Fruit fly (Drosophila melanogaster) whole organism, embryonic: ENCODE data around the gene Rpp20.

Experiments
- C15 ChIP-seq: fragments of 200-800 bp; sonication (Bioruptor generic); IDR thresholded peaks from 3 replicates; pipeline ENCODE4 v1.3.6; 2022; ENCODE audit warnings: missing biosample characterization, missing genetic modification characterization
- CG10147 ChIP-seq: fragments of 200-800 bp; sonication (Bioruptor generic); optimal IDR thresholded peaks from 2 replicates; lab custom pipeline; 2019; ENCODE audit warnings: missing biosample characterization, mild to moderate bottlenecking, missing genetic modification characterization, moderate library complexity
- CG1024 ChIP-seq: fragments of 200-800 bp; sonication (Bioruptor generic); IDR thresholded peaks from 2 replicates; pipeline ENCODE4 v1.3.6; 2022; ENCODE audit warnings: missing biosample characterization, missing genetic modification characterization
- CG10366 ChIP-seq: fragments of 200-800 bp; sonication (Bioruptor generic); IDR thresholded peaks from 2 replicates; pipeline ENCODE4 v1.3.6; 2022; ENCODE audit warnings: missing biosample characterization, missing genetic modification characterization
- CG11696 ChIP-seq: fragments of 200-800 bp; sonication (Bioruptor generic); IDR thresholded peaks from 2 replicates; pipeline ENCODE4 v1.3.6; 2022; ENCODE audit warnings: missing biosample characterization, missing genetic modification characterization
- CG13287 ChIP-seq: fragments of 200-800 bp; sonication (Bioruptor generic); IDR thresholded peaks from 2 replicates; pipeline ENCODE4 v1.3.6; 2022; ENCODE audit warnings: missing biosample characterization, missing genetic modification characterization; ENCODE audit not compliant: partially characterized antibody
- CG1603 ChIP-seq: fragments of 200-800 bp; sonication (Bioruptor generic); optimal IDR thresholded peaks from 2 replicates; lab custom pipeline; 2019; ENCODE audit warnings: missing biosample characterization, mild to moderate bottlenecking, missing genetic modification characterization, moderate library complexity
- CG2678 ChIP-seq: fragments of 200-800 bp; sonication (Bioruptor generic); optimal IDR thresholded peaks from 3 replicates; lab custom pipeline; 2019; ENCODE audit warnings: missing biosample characterization, mild to moderate bottlenecking, missing genetic modification characterization, moderate library complexity
- CG30403 ChIP-seq: fragments of 200-800 bp; sonication (Bioruptor generic); optimal IDR thresholded peaks from 3 replicates; lab custom pipeline; 2016; ENCODE audit warnings: missing biosample characterization, missing genetic modification characterization
- CG3065 ChIP-seq: fragments of 200-800 bp; sonication (Bioruptor generic); optimal IDR thresholded peaks from 2 replicates; lab custom pipeline; 2016; ENCODE audit warnings: missing biosample characterization, missing genetic modification characterization
- CG7987 ChIP-seq: fragments of 200-800 bp; sonication (Bioruptor generic); optimal IDR thresholded peaks from 2 replicates; lab custom pipeline; 2018; ENCODE audit warnings: missing biosample characterization, mild to moderate bottlenecking, missing genetic modification characterization, moderate library complexity
- CG9797 ChIP-seq: fragments of 200-800 bp; sonication (Bioruptor generic); optimal IDR thresholded peaks from 3 replicates; lab custom pipeline; 2018; ENCODE audit warnings: missing biosample characterization, mild to moderate bottlenecking, missing genetic modification characterization
- CTCF ChIP-seq: fragments of 200-800 bp; sonication (Bioruptor generic); optimal IDR thresholded peaks from 2 replicates; lab custom pipeline; 2017; ENCODE audit warnings: missing biosample characterization, mild to moderate bottlenecking, missing genetic modification characterization, moderate library complexity
- D19A ChIP-seq: fragments of 200-800 bp; optimal IDR thresholded peaks from 3 replicates; lab custom pipeline; 2019; ENCODE audit warnings: missing biosample characterization, mild to moderate bottlenecking, missing genetic modification characterization, moderate library complexity
- Dref ChIP-seq: fragments of 200-800 bp; sonication (Bioruptor generic); IDR thresholded peaks from 2 replicates; pipeline ENCODE4 v1.3.6; 2022; ENCODE audit warnings: missing biosample characterization, missing genetic modification characterization
- ERR ChIP-seq: fragments of 200-800 bp; sonication (Bioruptor generic); optimal IDR thresholded peaks from 2 replicates; lab custom pipeline; 2016; ENCODE audit warnings: missing biosample characterization, missing genetic modification characterization
- Elba2 ChIP-seq: fragments of 200-800 bp; sonication (Bioruptor generic); optimal IDR thresholded peaks from 3 replicates; lab custom pipeline; 2016; ENCODE audit warnings: missing biosample characterization, missing genetic modification characterization
- Lhr ChIP-seq: fragments of 200-800 bp; sonication (Bioruptor generic); optimal IDR thresholded peaks from 3 replicates; lab custom pipeline; 2017; ENCODE audit warnings: mild to moderate bottlenecking, missing biosample characterization, missing genetic modification reagents, missing genetic modification characterization
- MBD-R2 ChIP-seq: fragments of 200-800 bp; sonication (Bioruptor generic); IDR thresholded peaks from 2 replicates; pipeline ENCODE4 v1.3.6; 2022; ENCODE audit warnings: missing biosample characterization, missing genetic modification characterization
- Opbp ChIP-seq: fragments of 200-800 bp; sonication (Bioruptor generic); IDR thresholded peaks from 3 replicates; pipeline ENCODE4 v1.3.6; 2022; ENCODE audit warnings: missing biosample characterization, missing genetic modification characterization; ENCODE audit not compliant: partially characterized antibody
- Scr ChIP-seq: fragments of 200-800 bp; sonication (Bioruptor generic); IDR thresholded peaks from 2 replicates; pipeline ENCODE4 v1.3.6; 2022; ENCODE audit warnings: missing biosample characterization, missing genetic modification characterization; ENCODE audit not compliant: partially characterized antibody
- Six4 ChIP-seq: fragments of 200-800 bp; sonication (Bioruptor generic); optimal IDR thresholded peaks from 2 replicates; lab custom pipeline; 2016; ENCODE audit warnings: missing biosample characterization, missing genetic modification characterization
- ara ChIP-seq: fragments of 200-800 bp; sonication (Bioruptor generic); IDR thresholded peaks from 2 replicates; pipeline ENCODE4 v1.3.6; 2022; ENCODE audit warnings: missing biosample characterization, missing genetic modification characterization
- bowl ChIP-seq: fragments of 200-800 bp; sonication (Bioruptor generic); IDR thresholded peaks from 2 replicates; pipeline ENCODE4 v1.3.6; 2022; ENCODE audit warnings: missing biosample characterization, missing genetic modification characterization
- bsh ChIP-seq, 2 experiments: fragments of 200-800 bp; sonication (Bioruptor generic); optimal IDR thresholded peaks; 2 replicates each; lab custom pipeline; 2017 to 2018; ENCODE audit warnings: mild to moderate bottlenecking in 2 of 2, missing biosample characterization in 2 of 2, missing genetic modification characterization in 2 of 2, moderate library complexity in 1 of 2
- chif ChIP-seq, 2 experiments: fragments of 200-800 bp; sonication (Bioruptor generic); optimal IDR thresholded peaks; 3 replicates each; lab custom pipeline; 2016; ENCODE audit warnings: missing biosample characterization in 2 of 2, missing genetic modification characterization in 2 of 2
- dan ChIP-seq: fragments of 200-800 bp; sonication (Bioruptor generic); IDR thresholded peaks from 2 replicates; pipeline ENCODE4 v1.3.6; 2022; ENCODE audit warnings: missing biosample characterization, missing genetic modification characterization
- danr ChIP-seq: fragments of 200-800 bp; sonication (Bioruptor generic); IDR thresholded peaks from 2 replicates; pipeline ENCODE4 v1.3.6; 2022; ENCODE audit warnings: missing biosample characterization, missing genetic modification characterization
- dmrt99B ChIP-seq: fragments of 200-800 bp; sonication (Bioruptor generic); optimal IDR thresholded peaks from 2 replicates; lab custom pipeline; 2018; ENCODE audit warnings: missing biosample characterization, mild to moderate bottlenecking, missing genetic modification characterization, moderate library complexity
- gce ChIP-seq: fragments of 200-800 bp; sonication (Bioruptor generic); IDR thresholded peaks from 3 replicates; pipeline ENCODE4 v1.3.6; 2022; ENCODE audit warnings: missing biosample characterization, missing genetic modification characterization
- gem ChIP-seq: fragments of 200-800 bp; sonication (Bioruptor generic); optimal IDR thresholded peaks from 2 replicates; lab custom pipeline; 2019; ENCODE audit warnings: missing biosample characterization, mild to moderate bottlenecking, missing genetic modification characterization, moderate library complexity
- gfzf ChIP-seq: fragments of 200-800 bp; sonication (Bioruptor generic); optimal IDR thresholded peaks from 2 replicates; lab custom pipeline; 2016; ENCODE audit warnings: missing biosample characterization, mild to moderate bottlenecking, missing genetic modification characterization, moderate library complexity
- lab ChIP-seq: fragments of 200-800 bp; sonication (Bioruptor generic); optimal IDR thresholded peaks from 3 replicates; lab custom pipeline; 2017; ENCODE audit warnings: missing biosample characterization, missing genetic modification characterization, mild to moderate bottlenecking, moderate library complexity, missing genetic modification reagents
- lmd ChIP-seq: fragments of 200-800 bp; sonication (Bioruptor generic); IDR thresholded peaks from 2 replicates; pipeline ENCODE4 v1.3.6; 2022; ENCODE audit warnings: missing biosample characterization, missing genetic modification characterization
- maf-S ChIP-seq: fragments of 200-800 bp; sonication (Bioruptor generic); optimal IDR thresholded peaks from 2 replicates; lab custom pipeline; 2016; ENCODE audit warnings: missing biosample characterization, missing genetic modification characterization
- oc ChIP-seq: fragments of 200-800 bp; sonication (Bioruptor generic); optimal IDR thresholded peaks from 2 replicates; lab custom pipeline; 2018; ENCODE audit warnings: missing biosample characterization, mild to moderate bottlenecking, missing genetic modification characterization, moderate library complexity
- odd ChIP-seq: fragments of 200-800 bp; sonication (Bioruptor generic); optimal IDR thresholded peaks from 2 replicates; lab custom pipeline; 2017; ENCODE audit warnings: missing biosample characterization, mild to moderate bottlenecking, missing genetic modification characterization
- org-1 ChIP-seq: fragments of 200-800 bp; sonication (Bioruptor generic); optimal IDR thresholded peaks from 2 replicates; lab custom pipeline; 2017; ENCODE audit warnings: missing biosample characterization, missing genetic modification characterization
- otp ChIP-seq: fragments of 200-800 bp; sonication (Bioruptor generic); IDR thresholded peaks from 3 replicates; pipeline ENCODE4, ENCODE4 v1.3.6; 2022; ENCODE audit warnings: missing biosample characterization, missing genetic modification characterization
- prd ChIP-seq, 3 experiments: fragments of >200 bp in 2 of 3; fragments of 200-800 bp in 1 of 3; sonication (Bioruptor generic) in 1 of 3; optimal IDR thresholded peaks in 2 of 3; IDR thresholded peaks in 1 of 3; 2 replicates in 2 of 3; 3 replicates in 1 of 3; pipeline versions ENCODE4 v1.3.6 to Lab custom; 2017 to 2022; ENCODE audit warnings: missing biosample characterization in 1 of 3, missing genetic modification characterization in 1 of 3
- pros ChIP-seq: fragments of 200-800 bp; sonication (Bioruptor generic); optimal IDR thresholded peaks from 3 replicates; lab custom pipeline; 2019; ENCODE audit warnings: missing biosample characterization, mild to moderate bottlenecking, missing genetic modification characterization, moderate library complexity
- pzg ChIP-seq: fragments of 200-800 bp; sonication (Bioruptor generic); optimal IDR thresholded peaks from 3 replicates; lab custom pipeline; 2018; ENCODE audit warnings: missing biosample characterization, mild to moderate bottlenecking, missing genetic modification characterization, moderate library complexity
- sc ChIP-seq, 3 experiments: fragments of >200 bp in 2 of 3; fragments of 200-800 bp in 1 of 3; sonication (Bioruptor generic) in 1 of 3; optimal IDR thresholded peaks; 2 replicates in 2 of 3; 3 replicates in 1 of 3; lab custom pipeline; 2017; ENCODE audit warnings: mild to moderate bottlenecking in 1 of 3, missing biosample characterization in 1 of 3, missing genetic modification characterization in 1 of 3, missing genetic modification reagents in 1 of 3
- sens ChIP-seq: fragments of 200-800 bp; sonication (Bioruptor generic); peaks from one replicate; lab custom pipeline; 2016; ENCODE audit warnings: missing biosample characterization, missing genetic modification characterization
- slbo ChIP-seq: fragments of 200-800 bp; sonication (Bioruptor generic); IDR thresholded peaks from 2 replicates; pipeline ENCODE4 v1.3.6; 2022; ENCODE audit warnings: missing biosample characterization, missing genetic modification characterization
- stc ChIP-seq: fragments of 200-800 bp; sonication (Bioruptor generic); IDR thresholded peaks from 2 replicates; pipeline ENCODE4 v1.3.6; 2022; ENCODE audit warnings: missing biosample characterization, missing genetic modification characterization
- vvl ChIP-seq: fragments of 200-800 bp; sonication (Bioruptor generic); IDR thresholded peaks from 2 replicates; pipeline ENCODE4 v1.3.6; 2022; ENCODE audit warnings: missing biosample characterization, missing genetic modification characterization
- zfh1 ChIP-seq: fragments of 200-800 bp; sonication (Bioruptor generic); IDR thresholded peaks from 3 replicates; pipeline ENCODE4 v1.3.6; 2022; ENCODE audit warnings: missing biosample characterization, missing genetic modification characterization

Gene Rpp20

DNA sequence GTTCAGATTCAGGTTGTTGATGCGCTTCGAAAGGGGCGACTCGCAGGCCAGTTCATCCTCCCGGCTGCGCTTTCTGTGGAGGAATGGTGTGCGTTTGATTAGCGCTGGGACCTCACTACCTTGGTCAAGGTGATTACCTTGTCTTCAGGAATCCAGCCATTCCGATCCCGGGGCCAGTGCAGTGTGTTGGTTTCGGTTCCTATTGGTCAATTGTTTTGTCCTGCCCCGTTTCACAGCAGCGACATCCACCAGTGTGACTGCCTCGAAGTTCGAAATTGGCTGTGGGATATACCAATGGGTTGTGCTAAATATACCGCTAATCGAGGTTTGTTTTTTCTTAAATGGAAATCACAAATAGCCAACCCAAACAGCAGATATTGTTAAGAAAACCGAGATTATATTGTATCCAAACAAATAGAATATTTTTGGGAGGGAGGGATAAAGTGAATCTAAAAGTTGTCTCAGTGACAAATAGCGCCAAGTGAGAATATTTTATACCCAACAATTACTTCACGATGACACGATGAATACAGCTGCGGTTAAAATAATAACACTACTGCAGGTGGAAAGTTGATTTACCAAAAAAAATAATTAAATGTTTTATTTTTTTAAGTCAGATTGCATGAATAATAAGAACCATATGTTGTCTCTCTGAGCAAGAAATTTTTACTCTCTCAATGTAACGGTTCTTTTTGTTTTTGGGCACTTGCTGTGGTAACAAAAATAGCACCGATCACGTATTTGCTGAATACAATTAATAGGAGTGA lies 49.3 kb upstream of the Rpp20 start, which contains the start of gene CG14229 (continued):
- TF ChIP-seq pzg (GFP tag; lab: Kevin White, UChicago) (peak; percentile 44), zfh1 (GFP tag; lab: Robert Waterston, UW) (peak; percentile 15; the same call in 1 of the 3 replicates), odd (GFP tag; lab: Kevin White, UChicago) (no peak), pros (GFP tag; lab: Kevin White, UChicago) (no peak), danr (GFP tag; lab: Robert Waterston, UW) (no peak), dmrt99B (peak; percentile 7), CG2678 (tag; lab: Kevin White, UChicago) (peak; percentile 7), bsh (GFP tag; optimal IDR thresholded peaks at IDR 0.05; lab: Kevin White, UChicago) (peak in 1 of 2 experiments; percentile 11), CG10147 (GFP tag; lab: Kevin White, UChicago) (no peak), CG9797 (GFP tag; lab: Kevin White, UChicago) (peak; percentile 35), Lhr (GFP tag; lab: Kevin White, UChicago) (no peak), bowl (GFP tag; lab: Robert Waterston, UW) (no peak), Six4 (GFP tag; lab: Kevin White, UChicago) (peak; percentile 12), Elba2 (GFP tag; lab: Kevin White, UChicago) (peak; percentile 98), Scr (GFP tag; lab: Robert Waterston, UW) (peak; percentile 37; the same call in 1 of the 2 replicates), D19A (tag; lab: Kevin White, UChicago) (peak; percentile 75), stc (GFP tag; lab: Robert Waterston, UW) (0 out of 2 replicates have a peak, but pooled peaks have one; percentile 40), sc (optimal IDR thresholded peaks at IDR 0.05; lab: Kevin White, UChicago) (no peak), sc (GFP tag; optimal IDR thresholded peaks at IDR 0.05; lab: Kevin White, UChicago) (no peak), ERR (GFP tag; lab: Kevin White, UChicago) (no peak), slbo (GFP tag; lab: Robert Waterston, UW) (peak; percentile 38), CG13287 (peak; percentile 27; the same call in 1 of the 2 replicates), lab (GFP tag; lab: Kevin White, UChicago) (peak; percentile 4), prd (optimal IDR thresholded peaks at IDR 0.05; lab: Kevin White, UChicago) (no peak), prd (GFP tag; IDR thresholded peaks at IDR 0.05; lab: Robert Waterston, UW) (peak; percentile 48; the same call in 1 of the 3 replicates), gem (peak; percentile 38), CG10366 (GFP tag; lab: Robert Waterston, UW) (peak; percentile 42), CG1603 (tag; lab: Kevin White, UChicago) (peak; percentile 9), CG7987 (no peak), MBD-R2 (GFP tag; lab: Robert Waterston, UW) (peak; percentile 54), sens (GFP tag; lab: Kevin White, UChicago) (peak; percentile 71), vvl (peak; percentile 23; the same call in 1 of the 2 replicates), C15 (GFP tag; lab: Robert Waterston, UW) (no peak), CG30403 (GFP tag; lab: Kevin White, UChicago) (peak; percentile 23), otp (GFP tag; lab: Robert Waterston, UW) (0 out of 3 replicates have a peak, but pooled peaks have one; percentile 21), dan (GFP tag; lab: Robert Waterston, UW) (no peak), CTCF (GFP tag; lab: Kevin White, UChicago) (no peak), chif (GFP tag; optimal IDR thresholded peaks at IDR 0.05; lab: Kevin White, UChicago) (no peak), lmd (peak; percentile 38; the same call in 1 of the 2 replicates), oc (tag; lab: Kevin White, UChicago) (no peak), CG1024 (GFP tag; lab: Robert Waterston, UW) (no peak), gfzf (GFP tag; lab: Kevin White, UChicago) (peak; percentile 69), CG3065 (GFP tag; lab: Kevin White, UChicago) (no peak), CG11696 (GFP tag; lab: Robert Waterston, UW) (peak; percentile 82), org-1 (GFP tag; lab: Kevin White, UChicago) (no peak), gce (GFP tag; lab: Robert Waterston, UW) (0 out of 3 replicates have a peak, but pooled peaks have one; percentile 23), Opbp (no peak), maf-S (no peak), ara (GFP tag; lab: Robert Waterston, UW) (0 out of 2 replicates have a peak, but pooled peaks have one; percentile 35), Dref (GFP tag; lab: Robert Waterston, UW) (0 out of 2 replicates have a peak, but pooled peaks have one; percentile 15)
